Fruit fly (Drosophila melanogaster) whole organism, embryonic: Measurements from ENCODE around the gene Lrch.

ENCODE experiments used
- Abd-B ChIP-seq: fragments of 200-800 bp; sonication (Bioruptor generic); optimal IDR thresholded peaks from 2 replicates; lab custom pipeline; 2018; ENCODE audit warnings: missing biosample characterization, mild to moderate bottlenecking, missing genetic modification characterization, moderate library complexity
- Atf3 ChIP-seq: fragments of 200-800 bp; sonication (Bioruptor generic); optimal IDR thresholded peaks from 3 replicates; lab custom pipeline; 2016; ENCODE audit warnings: missing biosample characterization, missing genetic modification characterization
- CG11093 ChIP-seq: fragments of 200-800 bp; sonication (Bioruptor generic); IDR thresholded peaks from 3 replicates; pipeline ENCODE4 v1.3.6; 2022; ENCODE audit warnings: missing biosample characterization, missing genetic modification characterization
- CG11504 ChIP-seq: fragments of 200-800 bp; sonication (Bioruptor generic); optimal IDR thresholded peaks from 3 replicates; lab custom pipeline; 2019; ENCODE audit warnings: missing biosample characterization, mild to moderate bottlenecking, missing genetic modification characterization, moderate library complexity
- CG11723 ChIP-seq: fragments of 200-800 bp; sonication (Bioruptor generic); optimal IDR thresholded peaks from 2 replicates; lab custom pipeline; 2017; ENCODE audit warnings: missing biosample characterization, mild to moderate bottlenecking, missing genetic modification characterization
- CG13894 ChIP-seq: fragments of 200-800 bp; sonication (Bioruptor generic); optimal IDR thresholded peaks from 3 replicates; lab custom pipeline; 2018; ENCODE audit warnings: missing biosample characterization, mild to moderate bottlenecking, missing genetic modification characterization, moderate library complexity
- CG15073 ChIP-seq: fragments of 200-800 bp; sonication (Bioruptor generic); optimal IDR thresholded peaks from 2 replicates; lab custom pipeline; 2016; ENCODE audit warnings: missing biosample characterization, missing genetic modification characterization
- CG15601 ChIP-seq: fragments of 200-800 bp; sonication (Bioruptor generic); optimal IDR thresholded peaks from 3 replicates; lab custom pipeline; 2019; ENCODE audit warnings: missing biosample characterization, mild to moderate bottlenecking, missing genetic modification characterization, moderate library complexity
- CG34224 ChIP-seq: fragments of 200-800 bp; sonication (Bioruptor generic); IDR thresholded peaks from 3 replicates; pipeline ENCODE4 v1.3.6; 2022; ENCODE audit warnings: missing biosample characterization, missing genetic modification characterization; ENCODE audit not compliant: partially characterized antibody
- CG34422 ChIP-seq: fragments of 200-800 bp; sonication (Bioruptor generic); IDR thresholded peaks from 3 replicates; pipeline ENCODE4 v1.3.6; 2022; ENCODE audit warnings: missing biosample characterization, missing genetic modification characterization
- CG5180 ChIP-seq: fragments of 200-800 bp; sonication (Bioruptor generic); optimal IDR thresholded peaks from 3 replicates; lab custom pipeline; 2017; ENCODE audit warnings: missing biosample characterization, missing genetic modification characterization, mild to moderate bottlenecking, moderate library complexity, missing genetic modification reagents
- CG6654 ChIP-seq: fragments of 200-800 bp; sonication (Bioruptor generic); optimal IDR thresholded peaks from 2 replicates; lab custom pipeline; 2017; ENCODE audit warnings: missing biosample characterization, mild to moderate bottlenecking, missing genetic modification characterization
- CG6689 ChIP-seq: fragments of 200-800 bp; sonication (Bioruptor generic); IDR thresholded peaks from 2 replicates; pipeline ENCODE4 v1.3.6; 2022; ENCODE audit warnings: missing biosample characterization, missing genetic modification characterization
- CG8089 ChIP-seq: fragments of 200-800 bp; sonication (Bioruptor generic); optimal IDR thresholded peaks from 3 replicates; lab custom pipeline; 2016; ENCODE audit warnings: missing biosample characterization, missing genetic modification characterization
- CG8290 ChIP-seq, 3 experiments: fragments of 200-800 bp; sonication (Bioruptor generic); optimal IDR thresholded peaks; 2 replicates each; lab custom pipeline; 2016 to 2019; ENCODE audit warnings: missing biosample characterization in 3 of 3, missing genetic modification characterization in 3 of 3, mild to moderate bottlenecking in 2 of 3, moderate library complexity in 1 of 3
- CG9876 ChIP-seq: fragments of 200-800 bp; sonication (Bioruptor generic); optimal IDR thresholded peaks from 2 replicates; lab custom pipeline; 2016; ENCODE audit warnings: missing biosample characterization, missing genetic modification characterization
- Dad ChIP-seq: fragments of 200-800 bp; sonication (Bioruptor generic); optimal IDR thresholded peaks from 3 replicates; lab custom pipeline; 2016; ENCODE audit warnings: missing biosample characterization, missing genetic modification characterization
- Dip2 ChIP-seq: fragments of 200-800 bp; sonication (Bioruptor generic); IDR thresholded peaks from 2 replicates; pipeline ENCODE4 v1.3.6; 2022; ENCODE audit warnings: missing biosample characterization, missing genetic modification characterization
- Eip74EF ChIP-seq, 2 experiments: fragments of 200-800 bp in 1 of 2; fragments of >200 bp in 1 of 2; sonication (Bioruptor generic) in 1 of 2; optimal IDR thresholded peaks; 2 replicates each; lab custom pipeline; 2017 to 2019; ENCODE audit warnings: missing biosample characterization in 2 of 2, missing genetic modification characterization in 2 of 2, mild to moderate bottlenecking in 1 of 2, moderate library complexity in 1 of 2
- Elba2 ChIP-seq: fragments of 200-800 bp; sonication (Bioruptor generic); optimal IDR thresholded peaks from 3 replicates; lab custom pipeline; 2016; ENCODE audit warnings: missing biosample characterization, missing genetic modification characterization
- HLH4C ChIP-seq: fragments of 200-800 bp; sonication (Bioruptor generic); IDR thresholded peaks from 3 replicates; pipeline ENCODE4 v1.3.6; 2022; ENCODE audit warnings: missing biosample characterization, missing genetic modification characterization; ENCODE audit not compliant: partially characterized antibody
- HLHmδ ChIP-seq: fragments of 200-800 bp; sonication (Bioruptor generic); optimal IDR thresholded peaks from 2 replicates; lab custom pipeline; 2018; ENCODE audit warnings: missing biosample characterization, mild to moderate bottlenecking, missing genetic modification characterization, moderate library complexity
- Hey ChIP-seq: fragments of 200-800 bp; sonication (Bioruptor generic); optimal IDR thresholded peaks from 3 replicates; lab custom pipeline; 2018; ENCODE audit warnings: missing biosample characterization, mild to moderate bottlenecking, missing genetic modification characterization
- Jarid2 ChIP-seq: fragments of 200-800 bp; sonication (Bioruptor generic); optimal IDR thresholded peaks from 3 replicates; lab custom pipeline; 2017; ENCODE audit warnings: mild to moderate bottlenecking, missing biosample characterization, missing genetic modification reagents, missing genetic modification characterization
- Nf-YB ChIP-seq: fragments of 200-800 bp; sonication (Bioruptor generic); optimal IDR thresholded peaks from 3 replicates; lab custom pipeline; 2019; ENCODE audit warnings: missing biosample characterization, mild to moderate bottlenecking, missing genetic modification characterization, moderate library complexity
- PHDP ChIP-seq: fragments of 200-800 bp; sonication (Bioruptor generic); optimal IDR thresholded peaks from 3 replicates; lab custom pipeline; 2018; ENCODE audit warnings: missing biosample characterization, mild to moderate bottlenecking, missing genetic modification characterization, moderate library complexity
- Rfx ChIP-seq: fragments of 200-800 bp; sonication (Bioruptor generic); IDR thresholded peaks from 2 replicates; pipeline ENCODE4 v1.3.6; 2022; ENCODE audit warnings: missing biosample characterization, missing genetic modification characterization
- Scr ChIP-seq: fragments of 200-800 bp; sonication (Bioruptor generic); IDR thresholded peaks from 2 replicates; pipeline ENCODE4 v1.3.6; 2022; ENCODE audit warnings: missing biosample characterization, missing genetic modification characterization; ENCODE audit not compliant: partially characterized antibody
- abd-A ChIP-seq: fragments of 200-800 bp; sonication (Bioruptor generic); optimal IDR thresholded peaks from 3 replicates; lab custom pipeline; 2019; ENCODE audit warnings: missing biosample characterization, mild to moderate bottlenecking, missing genetic modification characterization, moderate library complexity
- al ChIP-seq: fragments of 200-800 bp; sonication (Bioruptor generic); IDR thresholded peaks from 2 replicates; pipeline ENCODE4 v1.3.6; 2022; ENCODE audit warnings: missing biosample characterization, missing genetic modification characterization
- bigmax ChIP-seq: fragments of 200-800 bp; sonication (Bioruptor generic); optimal IDR thresholded peaks from 2 replicates; lab custom pipeline; 2018; ENCODE audit warnings: missing biosample characterization, mild to moderate bottlenecking, missing genetic modification characterization
- chinmo ChIP-seq: fragments of 200-800 bp; sonication (Bioruptor generic); IDR thresholded peaks from 4 replicates; pipeline ENCODE4 v1.3.6; 2022; ENCODE audit warnings: missing biosample characterization, missing genetic modification characterization; ENCODE audit not compliant: partially characterized antibody
- corto ChIP-seq: fragments of 200-800 bp; sonication (Bioruptor generic); optimal IDR thresholded peaks from 2 replicates; lab custom pipeline; 2016; ENCODE audit warnings: missing biosample characterization, mild to moderate bottlenecking, missing genetic modification characterization, moderate library complexity
- esg ChIP-seq: fragments of 200-800 bp; sonication (Bioruptor generic); conservative IDR thresholded peaks from 2 replicates; pipeline ENCODE4 v1.3.6; 2022; ENCODE audit warnings: missing biosample characterization, missing genetic modification characterization
- fd102C ChIP-seq: fragments of 200-800 bp; sonication (Bioruptor generic); optimal IDR thresholded peaks from 2 replicates; lab custom pipeline; 2018; ENCODE audit warnings: missing biosample characterization, mild to moderate bottlenecking, missing genetic modification characterization, moderate library complexity
- fru ChIP-seq: fragments of >200 bp; optimal IDR thresholded peaks from 2 replicates; lab custom pipeline; 2017
- ham ChIP-seq: fragments of 200-800 bp; sonication (Bioruptor generic); IDR thresholded peaks from 2 replicates; pipeline ENCODE4 v1.3.6; 2022; ENCODE audit warnings: missing biosample characterization, missing genetic modification characterization
- lab ChIP-seq: fragments of 200-800 bp; sonication (Bioruptor generic); optimal IDR thresholded peaks from 3 replicates; lab custom pipeline; 2017; ENCODE audit warnings: missing biosample characterization, missing genetic modification characterization, mild to moderate bottlenecking, moderate library complexity, missing genetic modification reagents
- lmd ChIP-seq: fragments of 200-800 bp; sonication (Bioruptor generic); IDR thresholded peaks from 2 replicates; pipeline ENCODE4 v1.3.6; 2022; ENCODE audit warnings: missing biosample characterization, missing genetic modification characterization
- salm ChIP-seq: fragments of 200-800 bp; sonication (Bioruptor generic); optimal IDR thresholded peaks from 2 replicates; lab custom pipeline; 2018; ENCODE audit warnings: missing biosample characterization, mild to moderate bottlenecking, missing genetic modification characterization
- schlank ChIP-seq: fragments of 200-800 bp; sonication (Bioruptor generic); optimal IDR thresholded peaks from 2 replicates; lab custom pipeline; 2018; ENCODE audit warnings: missing biosample characterization, mild to moderate bottlenecking, missing genetic modification characterization
- sna ChIP-seq: fragments of 200-800 bp; sonication (Bioruptor generic); IDR thresholded peaks from 2 replicates; pipeline ENCODE4 v1.3.6; 2022; ENCODE audit warnings: missing biosample characterization, missing genetic modification characterization; ENCODE audit not compliant: partially characterized antibody
- tgo ChIP-seq: fragments of 200-800 bp; sonication (Bioruptor generic); IDR thresholded peaks from 3 replicates; pipeline ENCODE4 v1.3.6; 2022; ENCODE audit warnings: missing biosample characterization, missing genetic modification characterization
- tx ChIP-seq: fragments of 200-800 bp; sonication (Bioruptor generic); optimal IDR thresholded peaks from 2 replicates; lab custom pipeline; 2016; ENCODE audit warnings: missing biosample characterization, missing genetic modification characterization
- unpg ChIP-seq: fragments of 200-800 bp; sonication (Bioruptor generic); optimal IDR thresholded peaks from 3 replicates; lab custom pipeline; 2018; ENCODE audit warnings: missing biosample characterization, mild to moderate bottlenecking, missing genetic modification characterization, moderate library complexity
- vvl ChIP-seq: fragments of 200-800 bp; sonication (Bioruptor generic); IDR thresholded peaks from 2 replicates; pipeline ENCODE4 v1.3.6; 2022; ENCODE audit warnings: missing biosample characterization, missing genetic modification characterization
- wek ChIP-seq: fragments of 200-800 bp; sonication (Bioruptor generic); optimal IDR thresholded peaks from 3 replicates; lab custom pipeline; 2018; ENCODE audit warnings: missing biosample characterization, mild to moderate bottlenecking, missing genetic modification characterization, moderate library complexity
- z ChIP-seq: fragments of 200-800 bp; sonication (Bioruptor generic); IDR thresholded peaks from 3 replicates; pipeline ENCODE4 v1.3.6; 2022; ENCODE audit warnings: missing biosample characterization, missing genetic modification characterization
- zf30C ChIP-seq: fragments of 200-800 bp; sonication (Bioruptor generic); optimal IDR thresholded peaks from 3 replicates; lab custom pipeline; 2018; ENCODE audit warnings: missing biosample characterization, mild to moderate bottlenecking, missing genetic modification characterization

Gene Lrch

DNA sequence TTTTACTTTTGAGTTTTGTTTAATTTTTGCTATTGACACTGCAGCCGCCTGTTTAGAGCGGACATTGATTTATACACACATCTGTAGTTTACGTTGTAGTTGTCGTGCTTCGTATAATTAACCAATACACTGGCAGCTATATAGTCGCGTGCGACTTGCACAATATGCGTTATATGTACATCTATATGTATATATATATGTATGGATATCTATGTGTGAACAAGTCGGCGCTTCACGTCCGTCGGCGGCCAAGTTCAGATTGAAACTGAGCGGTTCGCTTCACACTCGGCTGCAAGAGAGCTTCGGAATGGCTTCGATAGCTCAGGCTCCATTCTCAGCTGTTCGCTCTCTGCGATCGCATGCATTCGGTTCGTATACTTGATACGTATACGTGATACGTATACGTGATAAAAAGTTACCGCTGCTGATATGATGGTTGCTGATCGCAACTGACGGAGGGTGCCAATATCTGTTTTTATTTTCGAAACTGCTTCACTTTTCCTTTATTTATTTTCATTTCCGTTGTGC lies 44.1 kb upstream of the Lrch start (continued):
- TF ChIP-seq lab (GFP tag; lab: Kevin White, UChicago) (peak; percentile 35), unpg (no peak), CG8290 (GFP tag; optimal IDR thresholded peaks at IDR 0.05; lab: Kevin White, UChicago) (no peak), CG8290 (tag; optimal IDR thresholded peaks at IDR 0.05; lab: Kevin White, UChicago) (peak in 1 of 2 experiments; percentile 49), chinmo (GFP tag; lab: Robert Waterston, UW) (peak; percentile 98), fru (lab: Kevin White, UChicago) (no peak), tx (no peak), CG11093 (GFP tag; lab: Robert Waterston, UW) (0 out of 3 replicates have a peak, but pooled peaks have one; percentile 12), sna (GFP tag; lab: Robert Waterston, UW) (peak; percentile 48; the same call in 1 of the 2 replicates), Elba2 (GFP tag; lab: Kevin White, UChicago) (no peak), CG34422 (peak; percentile 20; the same call in 1 of the 3 replicates), CG11723 (GFP tag; lab: Kevin White, UChicago) (no peak), corto (GFP tag; lab: Kevin White, UChicago) (peak; percentile 12), CG34224 (no peak), wek (no peak), Rfx (GFP tag; lab: Robert Waterston, UW) (0 out of 2 replicates have a peak, but pooled peaks have one; percentile 15), CG6654 (no peak), Nf-YB (no peak), Atf3 (no peak), CG15601 (no peak), abd-A (tag; lab: Kevin White, UChicago) (peak; percentile 46), CG8089 (GFP tag; lab: Kevin White, UChicago) (no peak), CG13894 (tag; lab: Kevin White, UChicago) (no peak), Abd-B (GFP tag; lab: Kevin White, UChicago) (no peak), Jarid2 (GFP tag; lab: Kevin White, UChicago) (peak; percentile 90), ham (GFP tag; lab: Robert Waterston, UW) (no peak), CG5180 (GFP tag; lab: Kevin White, UChicago) (peak; percentile 40), CG6689 (GFP tag; lab: Robert Waterston, UW) (0 out of 2 replicates have a peak, but pooled peaks have one; percentile 17), fd102C (GFP tag; lab: Kevin White, UChicago) (no peak), Dad (GFP tag; lab: Kevin White, UChicago) (no peak), esg (GFP tag; lab: Robert Waterston, UW) (no peak), PHDP (tag; lab: Kevin White, UChicago) (peak; percentile 21), CG15073 (no peak), vvl (GFP tag; lab: Robert Waterston, UW) (peak; percentile 75), lmd (GFP tag; lab: Robert Waterston, UW) (no peak), Eip74EF (GFP tag; optimal IDR thresholded peaks at IDR 0.05; lab: Kevin White, UChicago) (peak in 1 of 2 experiments; percentile 41), salm (tag; lab: Kevin White, UChicago) (no peak), zf30C (GFP tag; lab: Kevin White, UChicago) (no peak), Dip2 (no peak), Scr (GFP tag; lab: Robert Waterston, UW) (no peak), HLH4C (GFP tag; lab: Robert Waterston, UW) (no peak; the same call in 2 of the 3 replicates), tgo (0 out of 3 replicates have a peak, but pooled peaks have one; percentile 24), schlank (no peak), CG9876 (GFP tag; lab: Kevin White, UChicago) (no peak), al (GFP tag; lab: Robert Waterston, UW) (no peak), HLHmδ (GFP tag; lab: Kevin White, UChicago) (no peak), Hey (tag; lab: Kevin White, UChicago) (no peak), CG11504 (tag; lab: Kevin White, UChicago) (peak; percentile 22), z (peak; percentile 33; the same call in 1 of the 3 replicates), bigmax (GFP tag; lab: Kevin White, UChicago) (no peak)
